Worm (Caenorhabditis elegans) whole organism, L3 larva: ENCODE measurements around the gene F46H6.5.

Experiments used
- R02D3.7 ChIP-seq: fragments of 150-350 bp; optimal IDR thresholded peaks from 2 replicates; lab custom pipeline; 2014; ENCODE audit warnings: missing biosample characterization, missing genetic modification characterization
- ZK546.5 ChIP-seq: sonication (generic microtip); optimal IDR thresholded peaks from 2 replicates; lab custom pipeline; 2017; ENCODE audit warnings: missing biosample characterization, missing genetic modification characterization
- aly-2 ChIP-seq: fragments of 150-350 bp; optimal IDR thresholded peaks from 2 replicates; lab custom pipeline; 2014; ENCODE audit warnings: missing biosample characterization, missing genetic modification characterization
- ama-1 ChIP-seq: fragments of 150-350 bp; optimal IDR thresholded peaks from 2 replicates; lab custom pipeline; 2018
- ceh-16 ChIP-seq: sonication (generic microtip); optimal IDR thresholded peaks from 2 replicates; lab custom pipeline; 2017; ENCODE audit warnings: missing biosample characterization, missing genetic modification characterization
- ceh-28 ChIP-seq: fragments of 150-350 bp; optimal IDR thresholded peaks from 2 replicates; lab custom pipeline; 2014; ENCODE audit warnings: missing biosample characterization, missing genetic modification reagents, missing genetic modification characterization
- ceh-9 ChIP-seq: sonication (generic microtip); optimal IDR thresholded peaks from 2 replicates; lab custom pipeline; 2018; ENCODE audit warnings: missing biosample characterization, missing genetic modification characterization
- daf-12 ChIP-seq: fragments of 150-350 bp; optimal IDR thresholded peaks from 2 replicates; lab custom pipeline; 2014; ENCODE audit warnings: missing biosample characterization, missing genetic modification reagents, missing genetic modification characterization
- egl-5 ChIP-seq: fragments of 150-350 bp; optimal IDR thresholded peaks from 2 replicates; lab custom pipeline; 2017; ENCODE audit warnings: missing biosample characterization, missing genetic modification reagents, missing genetic modification characterization, inconsistent platforms
- elt-1 ChIP-seq: fragments of 150-350 bp; optimal IDR thresholded peaks from 2 replicates; lab custom pipeline; 2014; ENCODE audit warnings: missing biosample characterization, missing genetic modification characterization
- elt-2 ChIP-seq: sonication (generic microtip); optimal IDR thresholded peaks from 2 replicates; lab custom pipeline; 2016; ENCODE audit warnings: missing genetic modification reagents, mild to moderate bottlenecking, missing genetic modification characterization, missing compliant biosample characterization
- elt-3 ChIP-seq, 3 experiments: fragments of 150-350 bp in 1 of 3; sonication (generic microtip) in 2 of 3; optimal IDR thresholded peaks; 2 replicates in 2 of 3; 4 replicates in 1 of 3; lab custom pipeline; 2014 to 2017; ENCODE audit warnings: missing biosample characterization in 3 of 3, missing genetic modification characterization in 3 of 3
- eor-1 ChIP-seq, 2 experiments: fragments of 150-350 bp; optimal IDR thresholded peaks; 2 replicates each; lab custom pipeline; 2014 to 2018; ENCODE audit warnings: missing biosample characterization in 2 of 2, missing genetic modification characterization in 2 of 2
- fkh-10 ChIP-seq: sonication (generic microtip); optimal IDR thresholded peaks from 2 replicates; lab custom pipeline; 2017; ENCODE audit warnings: missing biosample characterization, missing genetic modification reagents, missing genetic modification characterization
- fkh-2 ChIP-seq: fragments of 150-350 bp; optimal IDR thresholded peaks from 2 replicates; lab custom pipeline; 2014; ENCODE audit warnings: missing biosample characterization, missing genetic modification reagents, missing genetic modification characterization
- fos-1 ChIP-seq: fragments of 150-350 bp; optimal IDR thresholded peaks from 2 replicates; lab custom pipeline; 2014; ENCODE audit warnings: missing biosample characterization, missing genetic modification characterization
- hmg-11 ChIP-seq: sonication (generic microtip); optimal IDR thresholded peaks from 2 replicates; lab custom pipeline; 2016; ENCODE audit warnings: missing genetic modification characterization, missing compliant biosample characterization
- jun-1 ChIP-seq: fragments of 150-350 bp; optimal IDR thresholded peaks from 2 replicates; lab custom pipeline; 2014; ENCODE audit warnings: missing biosample characterization, missing genetic modification reagents, missing genetic modification characterization
- lin-15B ChIP-seq: fragments of 150-350 bp; optimal IDR thresholded peaks from 2 replicates; lab custom pipeline; 2014; ENCODE audit warnings: missing biosample characterization, missing genetic modification characterization
- lin-39 ChIP-seq: fragments of 150-350 bp; optimal IDR thresholded peaks from 2 replicates; lab custom pipeline; 2018; ENCODE audit warnings: missing biosample characterization, missing genetic modification reagents, missing genetic modification characterization
- lsy-12 ChIP-seq: sonication (generic microtip); optimal IDR thresholded peaks from 2 replicates; lab custom pipeline; 2016; ENCODE audit warnings: mild to moderate bottlenecking, missing genetic modification characterization, missing compliant biosample characterization
- mdl-1 ChIP-seq: fragments of 150-350 bp; optimal IDR thresholded peaks from 2 replicates; lab custom pipeline; 2014; ENCODE audit warnings: missing biosample characterization, missing genetic modification characterization
- mml-1 ChIP-seq: fragments of 150-350 bp; sonication (generic microtip); optimal IDR thresholded peaks from 3 replicates; lab custom pipeline; 2014; ENCODE audit warnings: missing biosample characterization, missing genetic modification characterization
- nfya-1 ChIP-seq: sonication (generic microtip); optimal IDR thresholded peaks from 2 replicates; lab custom pipeline; 2017; ENCODE audit warnings: missing genetic modification characterization, mild to moderate bottlenecking, missing compliant biosample characterization, antibody characterized with exemption, moderate library complexity; ENCODE audit not compliant: insufficient read depth
- nhr-11 ChIP-seq: fragments of 150-350 bp; optimal IDR thresholded peaks from 2 replicates; lab custom pipeline; 2014; ENCODE audit warnings: missing biosample characterization, missing genetic modification characterization
- nhr-12 ChIP-seq: fragments of 150-350 bp; optimal IDR thresholded peaks from 2 replicates; lab custom pipeline; 2014; ENCODE audit warnings: missing biosample characterization, missing genetic modification characterization
- nhr-237 ChIP-seq: fragments of 150-350 bp; optimal IDR thresholded peaks from 2 replicates; lab custom pipeline; 2014; ENCODE audit warnings: missing biosample characterization, missing genetic modification characterization
- nhr-25 ChIP-seq: sonication (generic microtip); optimal IDR thresholded peaks from 2 replicates; lab custom pipeline; 2017; ENCODE audit warnings: missing biosample characterization, missing genetic modification characterization
- nhr-28 ChIP-seq: fragments of 150-350 bp; optimal IDR thresholded peaks from 2 replicates; lab custom pipeline; 2014; ENCODE audit warnings: missing biosample characterization, missing genetic modification characterization
- nhr-43 ChIP-seq: sonication (generic microtip); optimal IDR thresholded peaks from 2 replicates; lab custom pipeline; 2016; ENCODE audit warnings: mild to moderate bottlenecking, missing genetic modification characterization, missing compliant biosample characterization; ENCODE audit not compliant: poor library complexity, severe bottlenecking
- nhr-67 ChIP-seq: fragments of 150-350 bp; optimal IDR thresholded peaks from 2 replicates; lab custom pipeline; 2014; ENCODE audit warnings: missing biosample characterization, missing genetic modification characterization
- nhr-76 ChIP-seq: fragments of 150-350 bp; sonication (generic microtip); optimal IDR thresholded peaks from 5 replicates; lab custom pipeline; 2014; ENCODE audit warnings: missing biosample characterization, missing genetic modification characterization
- nhr-77 ChIP-seq: fragments of 150-350 bp; optimal IDR thresholded peaks from 2 replicates; lab custom pipeline; 2014; ENCODE audit warnings: missing biosample characterization, missing genetic modification characterization
- pha-4 ChIP-seq: fragments of 150-350 bp; optimal IDR thresholded peaks from 2 replicates; lab custom pipeline; 2014; ENCODE audit warnings: missing biosample characterization, missing genetic modification reagents, missing genetic modification characterization
- pqm-1 ChIP-seq: fragments of 150-350 bp; optimal IDR thresholded peaks from 2 replicates; lab custom pipeline; 2017; ENCODE audit warnings: missing biosample characterization, missing genetic modification characterization, inconsistent platforms
- sea-2 ChIP-seq: fragments of 150-350 bp; sonication (generic microtip); optimal IDR thresholded peaks from 4 replicates; lab custom pipeline; 2014; ENCODE audit warnings: missing biosample characterization, missing genetic modification reagents, missing genetic modification characterization
- skn-1 ChIP-seq: fragments of 150-350 bp; optimal IDR thresholded peaks from 2 replicates; lab custom pipeline; 2014; ENCODE audit warnings: missing biosample characterization, missing genetic modification characterization
- snpc-4 ChIP-seq: fragments of 150-350 bp; optimal IDR thresholded peaks from 2 replicates; lab custom pipeline; 2014; ENCODE audit warnings: missing biosample characterization, missing genetic modification characterization
- tbx-2 ChIP-seq: sonication (generic microtip); optimal IDR thresholded peaks from 2 replicates; lab custom pipeline; 2016; ENCODE audit warnings: mild to moderate bottlenecking, missing genetic modification characterization, missing compliant biosample characterization
- unc-62 ChIP-seq: fragments of 150-350 bp; sonication (generic microtip); optimal IDR thresholded peaks from 4 replicates; lab custom pipeline; 2014; ENCODE audit warnings: missing biosample characterization, missing genetic modification reagents, missing genetic modification characterization
- zag-1 ChIP-seq: fragments of 150-350 bp; optimal IDR thresholded peaks from 2 replicates; lab custom pipeline; 2014; ENCODE audit warnings: missing biosample characterization, missing genetic modification characterization
- ztf-11 ChIP-seq: fragments of 150-350 bp; optimal IDR thresholded peaks from 2 replicates; lab custom pipeline; 2014; ENCODE audit warnings: missing biosample characterization, missing genetic modification characterization
- ztf-4 ChIP-seq: fragments of 150-350 bp; optimal IDR thresholded peaks from 2 replicates; lab custom pipeline; 2014; ENCODE audit warnings: missing biosample characterization, missing genetic modification characterization

Gene F46H6.5

DNA sequence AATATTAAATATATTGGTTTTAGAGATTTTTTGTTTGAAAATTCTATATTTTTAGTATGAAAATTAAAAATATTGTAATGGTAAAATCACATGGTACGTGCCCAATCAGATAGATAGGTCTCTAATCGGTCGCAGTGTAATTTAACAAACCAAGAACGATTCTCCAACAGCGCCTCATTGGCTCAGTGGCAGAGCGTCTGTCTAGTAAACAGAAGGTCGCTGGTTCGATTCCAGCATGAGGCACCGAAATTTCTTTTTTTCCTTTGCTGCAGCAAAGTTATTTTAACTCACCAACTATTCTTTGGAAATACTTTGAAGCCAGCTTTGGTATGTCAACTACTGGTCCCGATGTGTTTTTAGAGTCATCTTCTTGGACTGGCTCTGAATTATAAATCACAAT, 47.2 kb downstream of the F46H6.5 start:
- TF ChIP-seq nhr-43 (tag; lab: Kevin White, UChicago): peak; percentile 59
- no peak for TF ChIP-seq lin-15B (tag; lab: Kevin White, UChicago)
- TF ChIP-seq snpc-4 (tag; lab: Kevin White, UChicago): no peak
- peak; percentile 33 for TF ChIP-seq elt-2
- peak; percentile 50 for TF ChIP-seq pha-4
- TF ChIP-seq ceh-28 (tag; lab: Kevin White, UChicago): no peak
- TF ChIP-seq lin-39 (tag; lab: Kevin White, UChicago): no peak
- no peak for TF ChIP-seq ztf-11 (tag; lab: Kevin White, UChicago)
- peak; percentile 34 for TF ChIP-seq hmg-11 (tag; lab: Kevin White, UChicago)
- peak; percentile 53 for TF ChIP-seq nfya-1
- TF ChIP-seq fos-1 (tag; lab: Kevin White, UChicago): no peak

DNA sequence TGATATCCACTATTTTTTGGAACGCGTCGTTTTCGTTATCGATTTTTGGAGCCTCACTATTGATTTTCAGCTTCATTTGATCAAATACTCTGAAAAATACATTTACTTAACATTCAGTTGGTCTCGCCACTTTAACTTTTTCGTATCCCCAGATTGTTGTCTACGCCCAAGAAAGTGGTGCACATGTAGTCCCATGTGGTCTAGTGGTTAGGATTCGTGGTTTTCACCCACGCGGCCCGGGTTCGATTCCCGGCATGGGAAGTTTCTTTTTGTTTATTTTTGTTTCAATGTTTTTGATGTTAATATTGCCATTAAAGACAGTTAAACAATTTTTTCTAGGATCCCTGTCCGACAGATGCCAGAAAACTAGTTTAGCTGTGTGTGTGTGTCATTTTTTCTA, 47.9 kb downstream of the F46H6.5 start:
- TF ChIP-seq ceh-28 (tag; lab: Kevin White, UChicago): peak; percentile 17
- no peak for TF ChIP-seq zag-1
- no peak for TF ChIP-seq eor-1 (tag; optimal IDR thresholded peaks at IDR 0.05; lab: Kevin White, UChicago)
- no peak for TF ChIP-seq fkh-10
- no peak for TF ChIP-seq R02D3.7 (tag; lab: Kevin White, UChicago)
- TF ChIP-seq mml-1: no peak
- TF ChIP-seq daf-12 (tag; lab: Kevin White, UChicago): no peak
- TF ChIP-seq ztf-11 (tag; lab: Kevin White, UChicago): no peak
- TF ChIP-seq lin-39 (tag; lab: Kevin White, UChicago): no peak
- no peak for TF ChIP-seq sea-2 (GFP tag; lab: Kevin White, UChicago)
- TF ChIP-seq elt-3 (tag; optimal IDR thresholded peaks at IDR 0.05; lab: Kevin White, UChicago): no peak
- TF ChIP-seq pqm-1 (tag; lab: Kevin White, UChicago): peak; percentile 7
- TF ChIP-seq nhr-25: peak; percentile 18
- peak; percentile 8 for TF ChIP-seq elt-2
- TF ChIP-seq fkh-2 (tag; lab: Kevin White, UChicago): no peak
- TF ChIP-seq ztf-4 (tag; lab: Kevin White, UChicago): no peak
- TF ChIP-seq nhr-76: peak; percentile 23
- no peak for TF ChIP-seq lsy-12 (tag; lab: Kevin White, UChicago)
- TF ChIP-seq nhr-28: no peak
- TF ChIP-seq hmg-11 (tag; lab: Kevin White, UChicago): peak; percentile 54
- TF ChIP-seq tbx-2 (tag; lab: Kevin White, UChicago): no peak
- TF ChIP-seq nhr-12 (tag; lab: Kevin White, UChicago): no peak
- no peak for TF ChIP-seq unc-62 (GFP tag; lab: Kevin White, UChicago)
- TF ChIP-seq jun-1 (tag; lab: Kevin White, UChicago): peak; percentile 51
- no peak for TF ChIP-seq skn-1 (tag; lab: Kevin White, UChicago)
- TF ChIP-seq ceh-16 (tag; lab: Kevin White, UChicago): no peak
- TF ChIP-seq snpc-4 (tag; lab: Kevin White, UChicago): no peak
- TF ChIP-seq nhr-77 (tag; lab: Kevin White, UChicago): no peak
- TF ChIP-seq aly-2 (tag; lab: Kevin White, UChicago): no peak
- TF ChIP-seq nhr-43 (tag; lab: Kevin White, UChicago): peak; percentile 12
- no peak for TF ChIP-seq ama-1 (lab: Kevin White, UChicago)
- no peak for TF ChIP-seq nhr-237 (tag; lab: Kevin White, UChicago)
- TF ChIP-seq nhr-11 (tag; lab: Kevin White, UChicago): peak; percentile 12
- no peak for TF ChIP-seq egl-5
- no peak for TF ChIP-seq ceh-9 (tag; lab: Kevin White, UChicago)
- no peak for TF ChIP-seq nhr-67 (tag; lab: Kevin White, UChicago)
- peak; percentile 6 for TF ChIP-seq mdl-1 (tag; lab: Kevin White, UChicago)
- peak; percentile 43 for TF ChIP-seq nfya-1
- no peak for TF ChIP-seq fos-1 (tag; lab: Kevin White, UChicago)
- TF ChIP-seq ZK546.5 (tag; lab: Kevin White, UChicago): no peak
- peak; percentile 24 for TF ChIP-seq pha-4
- no peak for TF ChIP-seq elt-1
